Worm (Caenorhabditis elegans) whole organism, L4 larva: ENCODE results near the gene T24D5.4.

Experiments used
- D1046.2 ChIP-seq: fragments of 200-800 bp; sonication (Bioruptor generic); IDR thresholded peaks from 2 replicates; pipeline ENCODE4 v1.3.6; 2022; ENCODE audit warnings: missing genetic modification characterization, missing compliant biosample characterization
- F44E2.7 ChIP-seq: fragments of 200-800 bp; sonication (Bioruptor generic); IDR thresholded peaks from 2 replicates; pipeline ENCODE4 v2.1.2; 2022; ENCODE audit warnings: missing genetic modification characterization, missing compliant biosample characterization
- R02D3.7 ChIP-seq: fragments of 150-350 bp; sonication (generic microtip); optimal IDR thresholded peaks from 3 replicates; lab custom pipeline; 2014; ENCODE audit warnings: missing biosample characterization, missing genetic modification characterization
- T20F7.1 ChIP-seq: fragments of 200-800 bp; sonication (Bioruptor generic); optimal IDR thresholded peaks from 2 replicates; lab custom pipeline; 2018; ENCODE audit warnings: mild to moderate bottlenecking, missing genetic modification characterization, missing compliant biosample characterization
- T26A8.4 ChIP-seq: fragments of 200-800 bp; sonication (Bioruptor generic); IDR thresholded peaks from 2 replicates; pipeline ENCODE4 v1.3.6; 2022; ENCODE audit warnings: missing genetic modification characterization, missing compliant biosample characterization
- Y105C5A.15 ChIP-seq: fragments of 200-800 bp; sonication (Bioruptor generic); IDR thresholded peaks from 2 replicates; pipeline ENCODE4 v1.3.6; 2022; ENCODE audit warnings: missing genetic modification characterization, missing compliant biosample characterization
- Y48G9A.11 ChIP-seq: fragments of 200-800 bp; sonication (Bioruptor generic); IDR thresholded peaks from 2 replicates; pipeline ENCODE4 v1.3.6; 2022; ENCODE audit warnings: missing genetic modification reagents, missing genetic modification characterization, missing compliant biosample characterization
- ZK337.2 ChIP-seq: fragments of 200-800 bp; sonication (Bioruptor generic); IDR thresholded peaks from 2 replicates; pipeline ENCODE4 v1.3.6; 2022; ENCODE audit warnings: missing genetic modification reagents, missing genetic modification characterization, missing compliant biosample characterization
- ZK546.5 ChIP-seq, 2 experiments: sonication (generic microtip); optimal IDR thresholded peaks; 2 replicates each; lab custom pipeline; 2017; ENCODE audit warnings: missing biosample characterization in 2 of 2, missing genetic modification characterization in 2 of 2
- aha-1 ChIP-seq: fragments of 150-350 bp; peaks from one replicate; lab custom pipeline; 2014; ENCODE audit warnings: missing biosample characterization, missing genetic modification characterization
- aly-2 ChIP-seq: sonication (generic microtip); optimal IDR thresholded peaks from 2 replicates; lab custom pipeline; 2018; ENCODE audit warnings: missing biosample characterization, missing genetic modification characterization
- arid-1 ChIP-seq: fragments of 200-800 bp; sonication (Bioruptor generic); conservative IDR thresholded peaks from 2 replicates; pipeline ENCODE4 v1.3.6; 2022; ENCODE audit warnings: missing genetic modification reagents, missing genetic modification characterization, missing compliant biosample characterization
- attf-4 ChIP-seq: sonication (generic microtip); optimal IDR thresholded peaks from 3 replicates; lab custom pipeline; 2017; ENCODE audit warnings: missing biosample characterization, missing genetic modification characterization
- ceh-20 ChIP-seq: fragments of 200-800 bp; sonication (Bioruptor generic); IDR thresholded peaks from 2 replicates; pipeline ENCODE4 v1.3.6; 2022; ENCODE audit warnings: missing genetic modification reagents, missing genetic modification characterization, missing compliant biosample characterization
- ceh-32 ChIP-seq: sonication (generic microtip); optimal IDR thresholded peaks from 2 replicates; lab custom pipeline; 2016; ENCODE audit warnings: mild to moderate bottlenecking, missing genetic modification characterization, missing compliant biosample characterization; ENCODE audit not compliant: poor library complexity
- daf-12 ChIP-seq: fragments of 150-350 bp; optimal IDR thresholded peaks from 2 replicates; lab custom pipeline; 2014; ENCODE audit warnings: missing biosample characterization, missing genetic modification reagents, missing genetic modification characterization
- dve-1 ChIP-seq: sonication (generic microtip); optimal IDR thresholded peaks from 2 replicates; lab custom pipeline; 2017; ENCODE audit warnings: antibody characterized with exemption, mild to moderate bottlenecking, missing genetic modification characterization, missing compliant biosample characterization; ENCODE audit not compliant: insufficient read depth
- egl-27 ChIP-seq: sonication (generic microtip); optimal IDR thresholded peaks from 3 replicates; lab custom pipeline; 2017; ENCODE audit warnings: missing biosample characterization, missing genetic modification reagents, missing genetic modification characterization
- hlh-30 ChIP-seq: sonication (generic microtip); optimal IDR thresholded peaks from 2 replicates; lab custom pipeline; 2017; ENCODE audit warnings: antibody characterized with exemption, mild to moderate bottlenecking, missing genetic modification characterization, missing compliant biosample characterization; ENCODE audit not compliant: insufficient read depth
- hmg-1.1 ChIP-seq: fragments of 200-800 bp; sonication (Bioruptor generic); IDR thresholded peaks from 2 replicates; pipeline ENCODE4 v1.3.6; 2022; ENCODE audit warnings: missing genetic modification reagents, missing genetic modification characterization, missing compliant biosample characterization
- lim-7 ChIP-seq: fragments of 200-800 bp; sonication (Bioruptor generic); IDR thresholded peaks from 2 replicates; pipeline ENCODE4 v1.3.6; 2022; ENCODE audit warnings: missing genetic modification characterization, missing compliant biosample characterization
- lin-1 ChIP-seq: fragments of 200-800 bp; sonication (Bioruptor generic); IDR thresholded peaks from 2 replicates; pipeline ENCODE4 v1.3.6; 2022; ENCODE audit warnings: missing genetic modification reagents, missing genetic modification characterization, missing compliant biosample characterization
- lin-13 ChIP-seq: fragments of 150-350 bp; optimal IDR thresholded peaks from 2 replicates; lab custom pipeline; 2014; ENCODE audit warnings: missing biosample characterization, missing genetic modification reagents, missing genetic modification characterization
- lin-15B ChIP-seq: fragments of 150-350 bp; sonication (generic microtip); optimal IDR thresholded peaks from 3 replicates; lab custom pipeline; 2014; ENCODE audit warnings: missing biosample characterization, missing genetic modification characterization
- lin-29 ChIP-seq: fragments of 200-800 bp; sonication (Bioruptor generic); IDR thresholded peaks from 2 replicates; pipeline ENCODE4 v1.3.6; 2022; ENCODE audit warnings: missing genetic modification reagents, missing genetic modification characterization, missing compliant biosample characterization
- lsy-2 ChIP-seq, 2 experiments: fragments of 150-350 bp in 1 of 2; sonication (generic microtip) in 1 of 2; optimal IDR thresholded peaks; 2 replicates each; lab custom pipeline; 2014 to 2017; ENCODE audit warnings: missing biosample characterization in 2 of 2, missing genetic modification characterization in 2 of 2
- madf-9 ChIP-seq: fragments of 200-800 bp; sonication (Bioruptor generic); conservative IDR thresholded peaks from 2 replicates; pipeline ENCODE4 v1.3.6; 2022; ENCODE audit warnings: missing genetic modification reagents, missing genetic modification characterization, missing compliant biosample characterization
- mxl-2 ChIP-seq: fragments of 200-800 bp; sonication (Bioruptor generic); conservative IDR thresholded peaks from 2 replicates; pipeline ENCODE4 v1.3.6; 2022; ENCODE audit warnings: missing genetic modification reagents, missing genetic modification characterization, missing compliant biosample characterization
- nhr-237 ChIP-seq: sonication (generic microtip); optimal IDR thresholded peaks from 2 replicates; lab custom pipeline; 2017; ENCODE audit warnings: missing biosample characterization, missing genetic modification characterization
- nhr-25 ChIP-seq: sonication (generic microtip); optimal IDR thresholded peaks from 2 replicates; lab custom pipeline; 2017; ENCODE audit warnings: missing genetic modification characterization, mild to moderate bottlenecking, missing compliant biosample characterization, antibody characterized with exemption, moderate library complexity, borderline replicate concordance; ENCODE audit not compliant: insufficient read depth
- nhr-42 ChIP-seq: fragments of 200-800 bp; sonication (Bioruptor generic); IDR thresholded peaks from 2 replicates; pipeline ENCODE4 v1.3.6; 2022; ENCODE audit warnings: missing genetic modification characterization, missing compliant biosample characterization
- php-3 ChIP-seq: fragments of 200-800 bp; sonication (Bioruptor generic); IDR thresholded peaks from 2 replicates; pipeline ENCODE4 v1.3.6; 2022; ENCODE audit warnings: missing genetic modification reagents, missing genetic modification characterization, missing compliant biosample characterization
- set-16 ChIP-seq: fragments of 200-800 bp; sonication (Bioruptor generic); IDR thresholded peaks from 2 replicates; pipeline ENCODE4 v1.3.6; 2022; ENCODE audit warnings: missing genetic modification reagents, missing genetic modification characterization, missing compliant biosample characterization
- snpc-1.2 ChIP-seq: fragments of 200-800 bp; sonication (Bioruptor generic); IDR thresholded peaks from 2 replicates; pipeline ENCODE4 v1.3.6; 2022; ENCODE audit warnings: missing genetic modification reagents, missing genetic modification characterization, missing compliant biosample characterization
- spr-3 ChIP-seq: fragments of 200-800 bp; sonication (Bioruptor generic); optimal IDR thresholded peaks from 2 replicates; lab custom pipeline; 2018; ENCODE audit warnings: mild to moderate bottlenecking, missing genetic modification characterization, missing compliant biosample characterization
- unc-39 ChIP-seq: sonication (generic microtip); optimal IDR thresholded peaks from 2 replicates; lab custom pipeline; 2017; ENCODE audit warnings: missing biosample characterization, missing genetic modification characterization
- unc-62 ChIP-seq, 3 experiments: fragments of 150-350 bp in 1 of 3; sonication (generic microtip); optimal IDR thresholded peaks in 2 of 3; peaks in 1 of 3; 1 replicate in 1 of 3; 2 replicates in 2 of 3; lab custom pipeline; 2014 to 2017; ENCODE audit warnings: missing biosample characterization in 3 of 3, missing genetic modification characterization in 3 of 3, missing genetic modification reagents in 3 of 3, missing genotype in 1 of 3
- zag-1 ChIP-seq: fragments of 150-350 bp; optimal IDR thresholded peaks from 2 replicates; lab custom pipeline; 2014; ENCODE audit warnings: missing biosample characterization, missing genetic modification characterization
- zfp-3 ChIP-seq: fragments of 200-800 bp; sonication (Bioruptor generic); conservative IDR thresholded peaks from 2 replicates; pipeline ENCODE4 v1.3.6; 2022; ENCODE audit warnings: missing genetic modification reagents, missing genetic modification characterization, missing compliant biosample characterization

The T24D5.4 gene

DNA sequence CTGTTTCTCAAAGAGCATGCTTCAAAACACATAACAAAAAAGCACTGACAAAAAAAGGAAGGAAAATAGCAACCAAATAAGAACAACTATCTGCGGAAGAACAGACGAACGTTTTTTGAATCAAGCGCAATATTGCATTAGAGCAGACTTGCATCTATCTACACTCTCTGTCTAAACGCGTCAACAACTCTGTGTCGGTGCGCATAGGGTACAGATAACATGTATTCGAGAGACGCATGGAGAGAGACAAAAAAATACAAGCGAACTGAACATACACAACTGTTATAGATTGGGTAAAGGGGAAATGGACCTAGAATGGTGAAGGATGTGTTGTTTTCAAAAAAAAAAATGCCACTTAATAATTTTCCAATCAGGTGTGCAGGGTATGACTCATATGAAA lies 38.0 kb downstream of the T24D5.4 start (continued):
- TF ChIP-seq spr-3 (GFP tag; lab: Kevin White, UChicago), result no peak
- TF ChIP-seq nhr-25, result peak; percentile 33
- peak in 1 of 2 experiments; percentile 98 for TF ChIP-seq unc-62 (GFP tag; optimal IDR thresholded peaks at IDR 0.05 in 1 of 2; lab: Kevin White, UChicago)
- TF ChIP-seq unc-62 (tag; optimal IDR thresholded peaks at IDR 0.05; lab: Kevin White, UChicago), result no peak
- no peak for TF ChIP-seq nhr-237 (tag; lab: Kevin White, UChicago)
- no peak for TF ChIP-seq F44E2.7 (GFP tag; lab: Robert Waterston, UW)
- no peak for TF ChIP-seq ZK337.2
- no peak for TF ChIP-seq lin-29 (GFP tag; lab: Robert Waterston, UW)
- TF ChIP-seq daf-12, result no peak
- no peak for TF ChIP-seq R02D3.7
- no peak for TF ChIP-seq lin-15B (tag; lab: Kevin White, UChicago)
- 0 out of 2 replicates have a peak, but pooled peaks have one; percentile 29 for TF ChIP-seq mxl-2
- TF ChIP-seq hlh-30 (tag; lab: Kevin White, UChicago), result peak; percentile 27
- no peak for TF ChIP-seq egl-27
- TF ChIP-seq ceh-32, result no peak
- TF ChIP-seq lin-13, result peak; percentile 51
- TF ChIP-seq hmg-1.1 (GFP tag; lab: Robert Waterston, UW), result no peak
- TF ChIP-seq ceh-20, result no peak
- TF ChIP-seq T20F7.1 (GFP tag; lab: Kevin White, UChicago), result no peak
- TF ChIP-seq ZK546.5 (tag; optimal IDR thresholded peaks at IDR 0.05; lab: Kevin White, UChicago), result no peak
- no peak for TF ChIP-seq zag-1
- TF ChIP-seq T26A8.4 (GFP tag; lab: Robert Waterston, UW), result 0 out of 2 replicates have a peak, but pooled peaks have one; percentile 21
- TF ChIP-seq snpc-1.2 (GFP tag; lab: Robert Waterston, UW), result no peak
- TF ChIP-seq zfp-3 (GFP tag; lab: Robert Waterston, UW), result no peak
- peak; percentile 88 for TF ChIP-seq dve-1
- TF ChIP-seq, all 104 proteins: peak for 27

ce11 chrX:12636242-12636641 lies 39.3 kb downstream of the T24D5.4 start:
- TF ChIP-seq lsy-2 (tag; optimal IDR thresholded peaks at IDR 0.05; lab: Kevin White, UChicago) (no peak), zag-1 (no peak), nhr-42 (no peak), php-3 (GFP tag; lab: Robert Waterston, UW) (no peak), arid-1 (no peak), aly-2 (no peak), lin-15B (tag; lab: Kevin White, UChicago) (no peak), Y48G9A.11 (GFP tag; lab: Robert Waterston, UW) (no peak), Y105C5A.15 (GFP tag; lab: Robert Waterston, UW) (no peak), unc-39 (no peak), D1046.2 (GFP tag; lab: Robert Waterston, UW) (0 out of 2 replicates have a peak, but pooled peaks have one; percentile 26), lin-1 (no peak), set-16 (GFP tag; lab: Robert Waterston, UW) (peak; percentile 91), lim-7 (GFP tag; lab: Robert Waterston, UW) (0 out of 2 replicates have a peak, but pooled peaks have one; percentile 4), madf-9 (GFP tag; lab: Robert Waterston, UW) (no peak), dve-1 (no peak)
- TF ChIP-seq, all 104 proteins: peak for 3

- TF ChIP-seq attf-4 (no peak), aha-1 (tag; lab: Kevin White, UChicago) (peak; percentile 94)
- TF ChIP-seq, all 104 proteins: peak for 1
Measured at ce11 chrX:12637978-12638377, 41.0 kb downstream of the T24D5.4 start.
